Fruit fly (Drosophila melanogaster) whole organism, embryonic: Measurements from ENCODE around the gene Ifrd1.
A peak's percentile ranks its signal among the peaks of the same experiment; 100 is the strongest.

Experiments used
- Antp ChIP-seq: fragments of 200-800 bp; sonication (Bioruptor generic); optimal IDR thresholded peaks from 3 replicates; lab custom pipeline; 2016; ENCODE audit warnings: missing biosample characterization, missing genetic modification characterization
- Bteb2 ChIP-seq: fragments of 200-800 bp; sonication (Bioruptor generic); optimal IDR thresholded peaks from 2 replicates; lab custom pipeline; 2016; ENCODE audit warnings: missing biosample characterization, missing genetic modification characterization
- C15 ChIP-seq: fragments of 200-800 bp; sonication (Bioruptor generic); IDR thresholded peaks from 3 replicates; pipeline ENCODE4 v1.3.6; 2022; ENCODE audit warnings: missing biosample characterization, missing genetic modification characterization
- CG10209 ChIP-seq: fragments of 200-800 bp; sonication (Bioruptor generic); optimal IDR thresholded peaks from 3 replicates; lab custom pipeline; 2017; ENCODE audit warnings: missing biosample characterization, mild to moderate bottlenecking, missing genetic modification characterization, missing genetic modification reagents
- CG11695 ChIP-seq: fragments of 200-800 bp; sonication (Bioruptor generic); IDR thresholded peaks from 3 replicates; pipeline ENCODE4 v1.3.6; 2022; ENCODE audit warnings: missing biosample characterization, missing genetic modification characterization
- CG12299 ChIP-seq: fragments of 200-800 bp; sonication (Bioruptor generic); optimal IDR thresholded peaks from 2 replicates; lab custom pipeline; 2018; ENCODE audit warnings: missing biosample characterization, mild to moderate bottlenecking, missing genetic modification characterization
- CG12659 ChIP-seq: fragments of 200-800 bp; sonication (Bioruptor generic); optimal IDR thresholded peaks from 3 replicates; lab custom pipeline; 2017; ENCODE audit warnings: mild to moderate bottlenecking, missing biosample characterization, missing genetic modification reagents, missing genetic modification characterization
- CG12942 ChIP-seq: fragments of 200-800 bp; sonication (Bioruptor generic); optimal IDR thresholded peaks from 3 replicates; lab custom pipeline; 2016; ENCODE audit warnings: missing biosample characterization, missing genetic modification characterization
- CG18599 ChIP-seq: fragments of 200-800 bp; sonication (Bioruptor generic); optimal IDR thresholded peaks from 3 replicates; lab custom pipeline; 2017; ENCODE audit warnings: missing biosample characterization, missing genetic modification characterization, mild to moderate bottlenecking, moderate library complexity, missing genetic modification reagents
- CG2202 ChIP-seq: fragments of 200-800 bp; sonication (Bioruptor generic); optimal IDR thresholded peaks from 2 replicates; lab custom pipeline; 2018; ENCODE audit warnings: missing biosample characterization, mild to moderate bottlenecking, missing genetic modification characterization
- CG32532 ChIP-seq: fragments of 200-800 bp; sonication (Bioruptor generic); IDR thresholded peaks from 2 replicates; pipeline ENCODE4 v1.3.6; 2022; ENCODE audit warnings: missing biosample characterization, missing genetic modification characterization
- CG3281 ChIP-seq: fragments of 200-800 bp; sonication (Bioruptor generic); optimal IDR thresholded peaks from 3 replicates; lab custom pipeline; 2017; ENCODE audit warnings: missing biosample characterization, mild to moderate bottlenecking, missing genetic modification characterization
- CG3995 ChIP-seq: fragments of 200-800 bp; sonication (Bioruptor generic); optimal IDR thresholded peaks from 3 replicates; lab custom pipeline; 2016; ENCODE audit warnings: missing biosample characterization, missing genetic modification characterization
- CG4617 ChIP-seq: fragments of 200-800 bp; sonication (Bioruptor generic); optimal IDR thresholded peaks from 3 replicates; lab custom pipeline; 2016; ENCODE audit warnings: missing biosample characterization, missing genetic modification characterization, borderline replicate concordance
- CG5180 ChIP-seq: fragments of 200-800 bp; sonication (Bioruptor generic); optimal IDR thresholded peaks from 3 replicates; lab custom pipeline; 2017; ENCODE audit warnings: missing biosample characterization, missing genetic modification characterization, mild to moderate bottlenecking, moderate library complexity, missing genetic modification reagents
- CG7271 ChIP-seq: fragments of 200-800 bp; sonication (Bioruptor generic); optimal IDR thresholded peaks from 2 replicates; lab custom pipeline; 2018; ENCODE audit warnings: missing biosample characterization, mild to moderate bottlenecking, missing genetic modification characterization, moderate library complexity
- CG8281 ChIP-seq: fragments of 200-800 bp; sonication (Bioruptor generic); optimal IDR thresholded peaks from 2 replicates; lab custom pipeline; 2018; ENCODE audit warnings: missing biosample characterization, mild to moderate bottlenecking, missing genetic modification characterization, moderate library complexity
- Doc2 ChIP-seq: fragments of 200-800 bp; sonication (Bioruptor generic); IDR thresholded peaks from 2 replicates; pipeline ENCODE4 v1.3.6; 2022; ENCODE audit warnings: missing biosample characterization, missing genetic modification characterization
- HLH4C ChIP-seq: fragments of 200-800 bp; sonication (Bioruptor generic); IDR thresholded peaks from 3 replicates; pipeline ENCODE4 v1.3.6; 2022; ENCODE audit warnings: missing biosample characterization, missing genetic modification characterization; ENCODE audit not compliant: partially characterized antibody
- HLHmδ ChIP-seq: fragments of 200-800 bp; sonication (Bioruptor generic); optimal IDR thresholded peaks from 2 replicates; lab custom pipeline; 2018; ENCODE audit warnings: missing biosample characterization, mild to moderate bottlenecking, missing genetic modification characterization, moderate library complexity
- Hey ChIP-seq: fragments of 200-800 bp; sonication (Bioruptor generic); optimal IDR thresholded peaks from 3 replicates; lab custom pipeline; 2018; ENCODE audit warnings: missing biosample characterization, mild to moderate bottlenecking, missing genetic modification characterization
- NC2β ChIP-seq: fragments of 200-800 bp; sonication (Bioruptor generic); optimal IDR thresholded peaks from 2 replicates; lab custom pipeline; 2016; ENCODE audit warnings: missing biosample characterization, missing genetic modification characterization
- NK7.1 ChIP-seq: fragments of 200-800 bp; sonication (Bioruptor generic); optimal IDR thresholded peaks from 3 replicates; lab custom pipeline; 2016; ENCODE audit warnings: missing biosample characterization, missing genetic modification characterization
- NfI ChIP-seq: fragments of 200-800 bp; sonication (Bioruptor generic); optimal IDR thresholded peaks from 3 replicates; lab custom pipeline; 2018; ENCODE audit warnings: missing biosample characterization, mild to moderate bottlenecking, missing genetic modification characterization, moderate library complexity
- Optix ChIP-seq: fragments of 200-800 bp; sonication (Bioruptor generic); IDR thresholded peaks from 3 replicates; pipeline ENCODE4 v1.3.6; 2022; ENCODE audit warnings: missing biosample characterization, missing genetic modification characterization
- PHDP ChIP-seq: fragments of 200-800 bp; sonication (Bioruptor generic); optimal IDR thresholded peaks from 3 replicates; lab custom pipeline; 2018; ENCODE audit warnings: missing biosample characterization, mild to moderate bottlenecking, missing genetic modification characterization, moderate library complexity
- YL-1 ChIP-seq: fragments of 200-800 bp; sonication (Bioruptor generic); optimal IDR thresholded peaks from 3 replicates; lab custom pipeline; 2017; ENCODE audit warnings: missing biosample characterization, mild to moderate bottlenecking, missing genetic modification characterization
- ab ChIP-seq: fragments of 200-800 bp; sonication (Bioruptor generic); optimal IDR thresholded peaks from 2 replicates; lab custom pipeline; 2016; ENCODE audit warnings: missing biosample characterization, missing genetic modification characterization
- ac ChIP-seq: fragments of 200-800 bp; sonication (Bioruptor generic); optimal IDR thresholded peaks from 3 replicates; lab custom pipeline; 2017; ENCODE audit warnings: missing biosample characterization, mild to moderate bottlenecking, missing genetic modification characterization
- br ChIP-seq: fragments of >200 bp; optimal IDR thresholded peaks from 2 replicates; lab custom pipeline; 2017
- cato ChIP-seq: fragments of 200-800 bp; sonication (Bioruptor generic); optimal IDR thresholded peaks from 2 replicates; lab custom pipeline; 2016; ENCODE audit warnings: missing biosample characterization, missing genetic modification characterization, borderline replicate concordance
- dpn ChIP-seq, 2 experiments: fragments of 200-800 bp; sonication (Bioruptor generic); optimal IDR thresholded peaks; 3 replicates each; lab custom pipeline; 2016; ENCODE audit warnings: missing biosample characterization in 2 of 2, missing genetic modification characterization in 2 of 2
- eyg ChIP-seq: fragments of 200-800 bp; sonication (Bioruptor generic); optimal IDR thresholded peaks from 3 replicates; lab custom pipeline; 2016; ENCODE audit warnings: missing biosample characterization, missing genetic modification characterization
- ftz-f1 ChIP-seq: fragments of 200-800 bp; sonication (Bioruptor generic); optimal IDR thresholded peaks from 2 replicates; lab custom pipeline; 2016; ENCODE audit warnings: missing biosample characterization, missing genetic modification characterization
- grau ChIP-seq: fragments of 200-800 bp; optimal IDR thresholded peaks from 3 replicates; lab custom pipeline; 2019; ENCODE audit warnings: missing biosample characterization, mild to moderate bottlenecking, missing genetic modification characterization, moderate library complexity
- grn ChIP-seq: fragments of 200-800 bp; sonication (Bioruptor generic); optimal IDR thresholded peaks from 3 replicates; lab custom pipeline; 2017; ENCODE audit warnings: missing biosample characterization, missing genetic modification characterization
- hkb ChIP-seq, 2 experiments: fragments of 200-800 bp in 1 of 2; fragments of >200 bp in 1 of 2; sonication (Bioruptor generic) in 1 of 2; IDR thresholded peaks in 1 of 2; optimal IDR thresholded peaks in 1 of 2; 2 replicates each; pipeline versions ENCODE4 v1.3.6 to Lab custom; 2017 to 2022; ENCODE audit warnings: missing biosample characterization in 1 of 2, missing genetic modification characterization in 1 of 2
- hth ChIP-seq: fragments of >200 bp; optimal IDR thresholded peaks from 2 replicates; lab custom pipeline; 2017; ENCODE audit warnings: inconsistent platforms
- ken ChIP-seq: fragments of 200-800 bp; sonication (Bioruptor generic); IDR thresholded peaks from 3 replicates; pipeline ENCODE4 v1.3.6; 2022; ENCODE audit warnings: missing biosample characterization, missing genetic modification characterization
- lmd ChIP-seq: fragments of 200-800 bp; sonication (Bioruptor generic); IDR thresholded peaks from 2 replicates; pipeline ENCODE4 v1.3.6; 2022; ENCODE audit warnings: missing biosample characterization, missing genetic modification characterization
- mld ChIP-seq: fragments of 200-800 bp; sonication (Bioruptor generic); IDR thresholded peaks from 3 replicates; pipeline ENCODE4 v1.3.6; 2022; ENCODE audit warnings: missing biosample characterization, missing genetic modification characterization; ENCODE audit not compliant: partially characterized antibody
- ranshi ChIP-seq: fragments of 200-800 bp; sonication (Bioruptor generic); IDR thresholded peaks from 2 replicates; pipeline ENCODE4 v1.3.6; 2022; ENCODE audit warnings: missing biosample characterization, missing genetic modification characterization
- shn ChIP-seq: fragments of 200-800 bp; sonication (Bioruptor generic); optimal IDR thresholded peaks from 3 replicates; lab custom pipeline; 2016; ENCODE audit warnings: missing biosample characterization, missing genetic modification characterization
- slp2 ChIP-seq: fragments of 200-800 bp; sonication (Bioruptor generic); optimal IDR thresholded peaks from 2 replicates; lab custom pipeline; 2016; ENCODE audit warnings: missing biosample characterization, missing genetic modification characterization
- sna ChIP-seq: fragments of 200-800 bp; sonication (Bioruptor generic); IDR thresholded peaks from 2 replicates; pipeline ENCODE4 v1.3.6; 2022; ENCODE audit warnings: missing biosample characterization, missing genetic modification characterization; ENCODE audit not compliant: partially characterized antibody
- so ChIP-seq: fragments of 200-800 bp; sonication (Bioruptor generic); IDR thresholded peaks from 3 replicates; pipeline ENCODE4 v1.3.6; 2022; ENCODE audit warnings: missing biosample characterization, missing genetic modification characterization
- sob ChIP-seq: fragments of 200-800 bp; sonication (Bioruptor generic); IDR thresholded peaks from 2 replicates; pipeline ENCODE4 v1.3.6; 2022; ENCODE audit warnings: missing biosample characterization, missing genetic modification characterization
- sqz ChIP-seq: fragments of 200-800 bp; sonication (Bioruptor generic); optimal IDR thresholded peaks from 3 replicates; lab custom pipeline; 2018; ENCODE audit warnings: missing biosample characterization, mild to moderate bottlenecking, missing genetic modification characterization
- tin ChIP-seq: fragments of 200-800 bp; sonication (Bioruptor generic); optimal IDR thresholded peaks from 3 replicates; lab custom pipeline; 2016; ENCODE audit warnings: missing biosample characterization, missing genetic modification characterization
- trem ChIP-seq: fragments of 200-800 bp; optimal IDR thresholded peaks from 3 replicates; lab custom pipeline; 2019; ENCODE audit warnings: missing biosample characterization, mild to moderate bottlenecking, missing genetic modification characterization, moderate library complexity
- tup ChIP-seq: fragments of 200-800 bp; sonication (Bioruptor generic); optimal IDR thresholded peaks from 2 replicates; lab custom pipeline; 2016; ENCODE audit warnings: missing biosample characterization, mild to moderate bottlenecking, missing genetic modification characterization, moderate library complexity

Ifrd1 gene

DNA sequence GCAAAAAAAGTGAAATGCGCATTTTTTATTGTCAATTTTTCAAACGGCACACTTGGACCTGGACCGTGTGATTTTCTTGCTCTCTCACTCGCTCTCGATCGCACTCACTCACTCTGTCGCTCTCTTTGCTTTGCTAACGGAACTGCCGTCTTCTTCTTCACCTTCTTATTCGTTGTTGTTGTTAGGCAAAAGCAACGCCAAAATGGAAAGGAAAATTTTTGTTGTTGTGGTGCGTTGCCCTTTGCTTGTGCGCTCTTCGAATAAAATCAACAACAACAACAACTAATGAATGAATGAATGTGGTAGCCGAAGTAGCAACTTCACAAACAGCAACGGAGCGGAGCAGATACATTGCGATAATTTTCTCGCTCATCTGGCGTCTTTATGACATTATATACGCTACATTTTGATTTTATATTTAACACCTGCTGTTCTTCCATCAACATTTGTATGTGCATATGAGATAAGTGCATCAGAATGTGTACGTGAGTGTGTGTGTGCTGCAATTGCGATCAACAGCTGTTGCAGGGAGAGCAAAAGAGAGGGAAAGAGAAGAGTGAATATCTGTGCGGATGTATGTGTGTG is 14.7 kb upstream of the Ifrd1 start (continued):
- peak; percentile 54 for TF ChIP-seq trem (tag; lab: Kevin White, UChicago)
- no peak for TF ChIP-seq sob (GFP tag; lab: Robert Waterston, UW)
- no peak for TF ChIP-seq CG18599 (GFP tag; lab: Kevin White, UChicago)
- TF ChIP-seq Hey (tag; lab: Kevin White, UChicago) = no peak
- TF ChIP-seq CG12942 (GFP tag; lab: Kevin White, UChicago) = no peak
- no peak for TF ChIP-seq hth (lab: Kevin White, UChicago)
- TF ChIP-seq CG11695 (GFP tag; lab: Robert Waterston, UW) = no peak
- TF ChIP-seq CG5180 = peak; percentile 37
- TF ChIP-seq CG8281 (tag; lab: Kevin White, UChicago) = peak; percentile 91
- peak; percentile 42 for TF ChIP-seq sqz (GFP tag; lab: Kevin White, UChicago)
- no peak for TF ChIP-seq so (GFP tag; lab: Robert Waterston, UW)
- TF ChIP-seq ab (GFP tag; lab: Kevin White, UChicago) = no peak
- TF ChIP-seq NfI (GFP tag; lab: Kevin White, UChicago) = no peak
- TF ChIP-seq CG12659 (GFP tag; lab: Kevin White, UChicago) = no peak
- TF ChIP-seq mld = no peak
- no peak for TF ChIP-seq Optix (GFP tag; lab: Robert Waterston, UW)
- no peak for TF ChIP-seq ken (GFP tag; lab: Robert Waterston, UW)
- no peak for TF ChIP-seq CG3995 (GFP tag; lab: Kevin White, UChicago)
- no peak for TF ChIP-seq YL-1 (GFP tag; lab: Kevin White, UChicago)
- no peak for TF ChIP-seq Bteb2 (GFP tag; lab: Kevin White, UChicago)
- TF ChIP-seq PHDP (tag; lab: Kevin White, UChicago) = no peak
- no peak for TF ChIP-seq hkb (optimal IDR thresholded peaks at IDR 0.05; lab: Kevin White, UChicago)
- no peak for TF ChIP-seq hkb (GFP tag; IDR thresholded peaks at IDR 0.05; lab: Robert Waterston, UW)
- TF ChIP-seq NK7.1 (GFP tag; lab: Kevin White, UChicago) = no peak
- no peak for TF ChIP-seq NC2β (GFP tag; lab: Kevin White, UChicago)
- TF ChIP-seq ranshi (GFP tag; lab: Robert Waterston, UW) = no peak
- no peak for TF ChIP-seq HLH4C
- no peak for TF ChIP-seq grau
- TF ChIP-seq CG32532 (GFP tag; lab: Robert Waterston, UW) = no peak
- no peak for TF ChIP-seq ftz-f1 (GFP tag; lab: Kevin White, UChicago)
- no peak for TF ChIP-seq CG4617 (GFP tag; lab: Kevin White, UChicago)
- no peak for TF ChIP-seq C15 (GFP tag; lab: Robert Waterston, UW)
- TF ChIP-seq tup (GFP tag; lab: Kevin White, UChicago) = no peak
- TF ChIP-seq tin (GFP tag; lab: Kevin White, UChicago) = no peak
- no peak for TF ChIP-seq CG2202 (tag; lab: Kevin White, UChicago)
- no peak for TF ChIP-seq CG7271 (tag; lab: Kevin White, UChicago)
- TF ChIP-seq dpn (GFP tag; optimal IDR thresholded peaks at IDR 0.05; lab: Kevin White, UChicago) = no peak
- TF ChIP-seq ac = peak; percentile 63
- no peak for TF ChIP-seq cato
- TF ChIP-seq CG3281 (GFP tag; lab: Kevin White, UChicago) = no peak
- no peak for TF ChIP-seq eyg (GFP tag; lab: Kevin White, UChicago)
- TF ChIP-seq sna (GFP tag; lab: Robert Waterston, UW) = no peak
- TF ChIP-seq grn (GFP tag; lab: Kevin White, UChicago) = no peak
- no peak for TF ChIP-seq HLHmδ (GFP tag; lab: Kevin White, UChicago)
- TF ChIP-seq shn (GFP tag; lab: Kevin White, UChicago) = no peak
- TF ChIP-seq slp2 (GFP tag; lab: Kevin White, UChicago) = no peak
- no peak for TF ChIP-seq Antp (GFP tag; lab: Kevin White, UChicago)
- TF ChIP-seq lmd (GFP tag; lab: Robert Waterston, UW) = no peak
- TF ChIP-seq br (lab: Kevin White, UChicago) = no peak
- TF ChIP-seq CG12299 (tag; lab: Kevin White, UChicago) = no peak
- TF ChIP-seq Doc2 (GFP tag; lab: Robert Waterston, UW) = no peak
- no peak for TF ChIP-seq CG10209 (GFP tag; lab: Kevin White, UChicago)
